Fruit fly (Drosophila melanogaster) whole organism, embryonic: ENCODE measurements around the gene CG15536.

Experiments
- CG10209 ChIP-seq: fragments of 200-800 bp; sonication (Bioruptor generic); optimal IDR thresholded peaks from 3 replicates; lab custom pipeline; 2017; ENCODE audit warnings: missing biosample characterization, mild to moderate bottlenecking, missing genetic modification characterization, missing genetic modification reagents
- CG10321 ChIP-seq: fragments of 200-800 bp; sonication (Bioruptor generic); IDR thresholded peaks from 2 replicates; pipeline ENCODE4 v1.3.6; 2022; ENCODE audit warnings: missing biosample characterization, missing genetic modification characterization
- CG10654 ChIP-seq: fragments of 200-800 bp; sonication (Bioruptor generic); optimal IDR thresholded peaks from 2 replicates; lab custom pipeline; 2016; ENCODE audit warnings: missing biosample characterization, missing genetic modification characterization
- CG11398 ChIP-seq: fragments of 200-800 bp; sonication (Bioruptor generic); optimal IDR thresholded peaks from 2 replicates; lab custom pipeline; 2016; ENCODE audit warnings: missing biosample characterization, missing genetic modification characterization
- CG12769 ChIP-seq: fragments of 200-800 bp; sonication (Bioruptor generic); optimal IDR thresholded peaks from 2 replicates; lab custom pipeline; 2019; ENCODE audit warnings: missing biosample characterization, mild to moderate bottlenecking, missing genetic modification characterization, moderate library complexity
- CG14014 ChIP-seq: fragments of 200-800 bp; sonication (Bioruptor generic); IDR thresholded peaks from 2 replicates; pipeline ENCODE4 v1.3.6; 2022; ENCODE audit warnings: missing biosample characterization, missing genetic modification characterization
- CG15601 ChIP-seq: fragments of 200-800 bp; sonication (Bioruptor generic); optimal IDR thresholded peaks from 3 replicates; lab custom pipeline; 2019; ENCODE audit warnings: missing biosample characterization, mild to moderate bottlenecking, missing genetic modification characterization, moderate library complexity
- CG17186 ChIP-seq: fragments of 200-800 bp; sonication (Bioruptor generic); optimal IDR thresholded peaks from 3 replicates; lab custom pipeline; 2017; ENCODE audit warnings: missing biosample characterization, missing genetic modification reagents, missing genetic modification characterization
- CG17385 ChIP-seq: fragments of 200-800 bp; sonication (Bioruptor generic); optimal IDR thresholded peaks from 3 replicates; lab custom pipeline; 2018; ENCODE audit warnings: missing biosample characterization, mild to moderate bottlenecking, missing genetic modification characterization
- CG2116 ChIP-seq: fragments of 200-800 bp; sonication (Bioruptor generic); optimal IDR thresholded peaks from 3 replicates; lab custom pipeline; 2018; ENCODE audit warnings: missing biosample characterization, mild to moderate bottlenecking, missing genetic modification characterization
- CG34224 ChIP-seq: fragments of 200-800 bp; sonication (Bioruptor generic); IDR thresholded peaks from 3 replicates; pipeline ENCODE4 v1.3.6; 2022; ENCODE audit warnings: missing biosample characterization, missing genetic modification characterization; ENCODE audit not compliant: partially characterized antibody
- CG43689 ChIP-seq: fragments of 200-800 bp; sonication (Bioruptor generic); IDR thresholded peaks from 2 replicates; pipeline ENCODE4 v1.3.6; 2022; ENCODE audit warnings: missing biosample characterization, missing genetic modification characterization
- CG4854 ChIP-seq: fragments of 200-800 bp; sonication (Bioruptor generic); optimal IDR thresholded peaks from 2 replicates; lab custom pipeline; 2016; ENCODE audit warnings: missing biosample characterization, missing genetic modification characterization, inconsistent platforms
- CG7745 ChIP-seq: fragments of 200-800 bp; sonication (Bioruptor generic); optimal IDR thresholded peaks from 2 replicates; lab custom pipeline; 2018; ENCODE audit warnings: missing biosample characterization, mild to moderate bottlenecking, missing genetic modification characterization, moderate library complexity
- CG7839 ChIP-seq: fragments of 200-800 bp; sonication (Bioruptor generic); optimal IDR thresholded peaks from 3 replicates; lab custom pipeline; 2018; ENCODE audit warnings: missing biosample characterization, mild to moderate bottlenecking, missing genetic modification characterization, moderate library complexity
- CG7928 ChIP-seq: fragments of 200-800 bp; sonication (Bioruptor generic); optimal IDR thresholded peaks from 2 replicates; lab custom pipeline; 2017; ENCODE audit warnings: missing biosample characterization, mild to moderate bottlenecking, missing genetic modification characterization
- Deaf1 ChIP-seq: fragments of 200-800 bp; optimal IDR thresholded peaks from 3 replicates; lab custom pipeline; 2019; ENCODE audit warnings: missing biosample characterization, mild to moderate bottlenecking, missing genetic modification characterization, moderate library complexity
- Dek ChIP-seq: fragments of 200-800 bp; sonication (Bioruptor generic); optimal IDR thresholded peaks from 3 replicates; lab custom pipeline; 2019; ENCODE audit warnings: missing biosample characterization, mild to moderate bottlenecking, missing genetic modification characterization, moderate library complexity
- Dfd ChIP-seq, 2 experiments: fragments of >200 bp; optimal IDR thresholded peaks; 2 replicates each; lab custom pipeline; 2017; ENCODE audit warnings: missing biosample characterization in 2 of 2, missing genetic modification characterization in 2 of 2
- Dll ChIP-seq: fragments of 200-800 bp; sonication (Bioruptor generic); IDR thresholded peaks from 4 replicates; pipeline ENCODE4 v1.3.6; 2022; ENCODE audit warnings: missing biosample characterization, missing genetic modification characterization; ENCODE audit not compliant: partially characterized antibody
- HmgD ChIP-seq: fragments of 200-800 bp; sonication (Bioruptor generic); optimal IDR thresholded peaks from 3 replicates; lab custom pipeline; 2016; ENCODE audit warnings: missing biosample characterization, missing genetic modification characterization
- HmgZ ChIP-seq: fragments of 200-800 bp; sonication (Bioruptor generic); optimal IDR thresholded peaks from 2 replicates; lab custom pipeline; 2018; ENCODE audit warnings: missing biosample characterization, mild to moderate bottlenecking, missing genetic modification characterization
- Hmr ChIP-seq: fragments of 200-800 bp; sonication (Bioruptor generic); optimal IDR thresholded peaks from 3 replicates; lab custom pipeline; 2017; ENCODE audit warnings: mild to moderate bottlenecking, missing biosample characterization, missing genetic modification reagents, missing genetic modification characterization
- Hr78 ChIP-seq, 2 experiments: fragments of 200-800 bp in 1 of 2; fragments of >200 bp in 1 of 2; sonication (Bioruptor generic) in 1 of 2; optimal IDR thresholded peaks; 2 replicates each; lab custom pipeline; 2017 to 2019; ENCODE audit warnings: missing biosample characterization in 2 of 2, missing genetic modification characterization in 2 of 2, mild to moderate bottlenecking in 1 of 2, moderate library complexity in 1 of 2
- MESR4 ChIP-seq: fragments of 200-800 bp; sonication (Bioruptor generic); optimal IDR thresholded peaks from 2 replicates; lab custom pipeline; 2018; ENCODE audit warnings: missing biosample characterization, mild to moderate bottlenecking, missing genetic modification characterization, moderate library complexity
- Neu2 ChIP-seq: fragments of 200-800 bp; sonication (Bioruptor generic); optimal IDR thresholded peaks from 3 replicates; lab custom pipeline; 2016; ENCODE audit warnings: missing biosample characterization, missing genetic modification characterization, borderline replicate concordance
- Oli ChIP-seq: fragments of 200-800 bp; sonication (Bioruptor generic); optimal IDR thresholded peaks from 2 replicates; lab custom pipeline; 2018; ENCODE audit warnings: missing biosample characterization, mild to moderate bottlenecking, missing genetic modification characterization, moderate library complexity
- Ravus ChIP-seq: fragments of 200-800 bp; sonication (Bioruptor generic); IDR thresholded peaks from 2 replicates; pipeline ENCODE4 v1.3.6; 2022; ENCODE audit warnings: missing biosample characterization, missing genetic modification characterization
- Sox102F ChIP-seq: fragments of 200-800 bp; sonication (Bioruptor generic); optimal IDR thresholded peaks from 2 replicates; lab custom pipeline; 2018; ENCODE audit warnings: missing biosample characterization, mild to moderate bottlenecking, missing genetic modification characterization, moderate library complexity
- Ssrp ChIP-seq: fragments of 200-800 bp; sonication (Bioruptor generic); optimal IDR thresholded peaks from 2 replicates; lab custom pipeline; 2018; ENCODE audit warnings: missing biosample characterization, mild to moderate bottlenecking, missing genetic modification characterization, moderate library complexity
- Trl ChIP-seq, 3 experiments: fragments of >200 bp in 2 of 3; fragments of 200-800 bp in 1 of 3; sonication (Bioruptor generic) in 1 of 3; optimal IDR thresholded peaks; 2 replicates in 1 of 3; 3 replicates in 2 of 3; lab custom pipeline; 2016 to 2017; ENCODE audit warnings: missing biosample characterization in 1 of 3, missing genetic modification characterization in 1 of 3
- ab ChIP-seq: fragments of 200-800 bp; sonication (Bioruptor generic); optimal IDR thresholded peaks from 2 replicates; lab custom pipeline; 2016; ENCODE audit warnings: missing biosample characterization, missing genetic modification characterization
- az2 ChIP-seq: fragments of 200-800 bp; sonication (Bioruptor generic); optimal IDR thresholded peaks from 3 replicates; lab custom pipeline; 2016; ENCODE audit warnings: missing biosample characterization, missing genetic modification characterization
- bowl ChIP-seq: fragments of 200-800 bp; sonication (Bioruptor generic); IDR thresholded peaks from 2 replicates; pipeline ENCODE4 v1.3.6; 2022; ENCODE audit warnings: missing biosample characterization, missing genetic modification characterization
- chif ChIP-seq, 2 experiments: fragments of 200-800 bp; sonication (Bioruptor generic); optimal IDR thresholded peaks; 3 replicates each; lab custom pipeline; 2016; ENCODE audit warnings: missing biosample characterization in 2 of 2, missing genetic modification characterization in 2 of 2
- chm ChIP-seq: fragments of 200-800 bp; sonication (Bioruptor generic); IDR thresholded peaks from 2 replicates; pipeline ENCODE4 v1.3.6; 2022; ENCODE audit warnings: missing biosample characterization, missing genetic modification characterization
- cwo ChIP-seq: fragments of 200-800 bp; sonication (Bioruptor generic); optimal IDR thresholded peaks from 3 replicates; lab custom pipeline; 2017; ENCODE audit warnings: missing biosample characterization, missing genetic modification characterization, mild to moderate bottlenecking, moderate library complexity, missing genetic modification reagents
- grau ChIP-seq: fragments of 200-800 bp; optimal IDR thresholded peaks from 3 replicates; lab custom pipeline; 2019; ENCODE audit warnings: missing biosample characterization, mild to moderate bottlenecking, missing genetic modification characterization, moderate library complexity
- gro ChIP-seq: fragments of 200-800 bp; sonication (Bioruptor generic); optimal IDR thresholded peaks from 2 replicates; lab custom pipeline; 2016; ENCODE audit warnings: missing biosample characterization, missing genetic modification characterization
- ham ChIP-seq: fragments of 200-800 bp; sonication (Bioruptor generic); IDR thresholded peaks from 2 replicates; pipeline ENCODE4 v1.3.6; 2022; ENCODE audit warnings: missing biosample characterization, missing genetic modification characterization
- hkb ChIP-seq, 2 experiments: fragments of 200-800 bp in 1 of 2; fragments of >200 bp in 1 of 2; sonication (Bioruptor generic) in 1 of 2; IDR thresholded peaks in 1 of 2; optimal IDR thresholded peaks in 1 of 2; 2 replicates each; pipeline versions ENCODE4 v1.3.6 to Lab custom; 2017 to 2022; ENCODE audit warnings: missing biosample characterization in 1 of 2, missing genetic modification characterization in 1 of 2
- ken ChIP-seq: fragments of 200-800 bp; sonication (Bioruptor generic); IDR thresholded peaks from 3 replicates; pipeline ENCODE4 v1.3.6; 2022; ENCODE audit warnings: missing biosample characterization, missing genetic modification characterization
- nerfin-1 ChIP-seq: fragments of 200-800 bp; sonication (Bioruptor generic); optimal IDR thresholded peaks from 3 replicates; lab custom pipeline; 2019; ENCODE audit warnings: missing biosample characterization, mild to moderate bottlenecking, missing genetic modification characterization, moderate library complexity
- pfk ChIP-seq: fragments of 200-800 bp; sonication (Bioruptor generic); optimal IDR thresholded peaks from 2 replicates; lab custom pipeline; 2018; ENCODE audit warnings: missing biosample characterization, mild to moderate bottlenecking, missing genetic modification characterization, moderate library complexity
- phol ChIP-seq: fragments of 200-800 bp; sonication (Bioruptor generic); optimal IDR thresholded peaks from 3 replicates; lab custom pipeline; 2018; ENCODE audit warnings: missing biosample characterization, mild to moderate bottlenecking, missing genetic modification characterization, moderate library complexity
- pita ChIP-seq: fragments of 200-800 bp; sonication (Bioruptor generic); optimal IDR thresholded peaks from 2 replicates; lab custom pipeline; 2017; ENCODE audit warnings: missing biosample characterization, mild to moderate bottlenecking, missing genetic modification characterization
- sd ChIP-seq: fragments of 200-800 bp; sonication (Bioruptor generic); optimal IDR thresholded peaks from 3 replicates; lab custom pipeline; 2018; ENCODE audit warnings: missing biosample characterization, mild to moderate bottlenecking, missing genetic modification characterization, moderate library complexity
- slbo ChIP-seq: fragments of 200-800 bp; sonication (Bioruptor generic); IDR thresholded peaks from 2 replicates; pipeline ENCODE4 v1.3.6; 2022; ENCODE audit warnings: missing biosample characterization, missing genetic modification characterization
- sob ChIP-seq: fragments of 200-800 bp; sonication (Bioruptor generic); IDR thresholded peaks from 2 replicates; pipeline ENCODE4 v1.3.6; 2022; ENCODE audit warnings: missing biosample characterization, missing genetic modification characterization
- wor ChIP-seq: fragments of 200-800 bp; sonication (Bioruptor generic); IDR thresholded peaks from 2 replicates; pipeline ENCODE4 v1.3.6; 2022; ENCODE audit warnings: missing biosample characterization, missing genetic modification characterization

The CG15536 gene

DNA sequence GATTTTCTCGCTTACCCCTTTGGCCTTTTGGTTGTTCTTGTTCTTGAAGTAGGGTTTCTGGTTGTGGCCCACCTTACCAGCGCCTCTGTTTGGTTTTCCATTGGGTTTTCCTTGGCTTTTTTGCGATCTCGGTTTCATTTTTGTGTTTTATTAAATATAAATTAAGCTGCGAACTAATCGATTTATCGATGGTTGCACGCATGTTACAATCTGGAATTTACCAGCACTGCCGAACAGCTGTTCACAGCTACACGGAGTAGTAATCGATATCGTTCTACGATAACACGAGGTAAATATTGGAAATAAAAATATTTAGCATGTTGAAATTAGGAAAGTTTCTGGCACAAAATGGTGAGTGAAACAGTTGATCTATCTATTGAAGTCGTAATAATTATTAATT lies 1.3 kb downstream of the CG15536 start, which contains the start of the genes CG15535 and mRpS18C (continued):
- TF ChIP-seq phol (tag; lab: Kevin White, UChicago) (peak; percentile 22), CG10209 (GFP tag; lab: Kevin White, UChicago) (no peak), nerfin-1 (tag; lab: Kevin White, UChicago) (no peak), hkb (optimal IDR thresholded peaks at IDR 0.05; lab: Kevin White, UChicago) (no peak), hkb (GFP tag; IDR thresholded peaks at IDR 0.05; lab: Robert Waterston, UW) (no peak), CG11398 (GFP tag; lab: Kevin White, UChicago) (no peak), CG7928 (GFP tag; lab: Kevin White, UChicago) (no peak), sd (tag; lab: Kevin White, UChicago) (no peak), CG4854 (no peak), Dll (GFP tag; lab: Robert Waterston, UW) (peak; percentile 81), chm (no peak), ham (GFP tag; lab: Robert Waterston, UW) (no peak), CG7745 (tag; lab: Kevin White, UChicago) (no peak), az2 (GFP tag; lab: Kevin White, UChicago) (no peak), Hmr (no peak), sob (GFP tag; lab: Robert Waterston, UW) (no peak), CG17385 (no peak), pfk (GFP tag; lab: Kevin White, UChicago) (no peak), pita (GFP tag; lab: Kevin White, UChicago) (no peak), bowl (GFP tag; lab: Robert Waterston, UW) (no peak), CG10321 (no peak), ab (GFP tag; lab: Kevin White, UChicago) (no peak), wor (no peak), CG7839 (no peak), Ravus (GFP tag; lab: Robert Waterston, UW) (no peak), Hr78 (GFP tag; optimal IDR thresholded peaks at IDR 0.05; lab: Kevin White, UChicago) (no peak), Oli (tag; lab: Kevin White, UChicago) (no peak), Dek (tag; lab: Kevin White, UChicago) (no peak), HmgZ (peak; percentile 40), HmgD (GFP tag; lab: Kevin White, UChicago) (no peak), CG10654 (GFP tag; lab: Kevin White, UChicago) (no peak), CG34224 (GFP tag; lab: Robert Waterston, UW) (peak; percentile 84), Dfd (GFP tag; optimal IDR thresholded peaks at IDR 0.05; lab: Kevin White, UChicago) (no peak), Deaf1 (tag; lab: Kevin White, UChicago) (no peak), gro (GFP tag; lab: Kevin White, UChicago) (no peak), MESR4 (GFP tag; lab: Kevin White, UChicago) (peak; percentile 64), cwo (GFP tag; lab: Kevin White, UChicago) (no peak), Sox102F (GFP tag; lab: Kevin White, UChicago) (no peak), CG2116 (GFP tag; lab: Kevin White, UChicago) (peak; percentile 90), CG15601 (tag; lab: Kevin White, UChicago) (no peak), Neu2 (GFP tag; lab: Kevin White, UChicago) (no peak), Ssrp (no peak), grau (tag; lab: Kevin White, UChicago) (peak; percentile 11), Trl (optimal IDR thresholded peaks at IDR 0.05; lab: Kevin White, UChicago) (no peak), Trl (GFP tag; optimal IDR thresholded peaks at IDR 0.05; lab: Kevin White, UChicago) (no peak), CG14014 (GFP tag; lab: Robert Waterston, UW) (no peak), ken (GFP tag; lab: Robert Waterston, UW) (no peak), CG17186 (GFP tag; lab: Kevin White, UChicago) (no peak), CG43689 (GFP tag; lab: Robert Waterston, UW) (no peak), CG12769 (tag; lab: Kevin White, UChicago) (no peak), chif (GFP tag; optimal IDR thresholded peaks at IDR 0.05; lab: Kevin White, UChicago) (no peak), slbo (GFP tag; lab: Robert Waterston, UW) (0 out of 2 replicates have a peak, but pooled peaks have one; percentile 21)
